Fruit fly (Drosophila melanogaster): ENCODE results near the gene SNRPG.

- TF ChIP-seq CG8478 (optimal IDR thresholded peaks at IDR 0.05) (no peak), CTCF (optimal IDR thresholded peaks at IDR 0.05) (no peak)
Measured at dm6 chrX:16660632-16661031, 20.4 kb upstream of the SNRPG start.
